Worm (Caenorhabditis elegans) whole organism, L3 larva: Measurements from ENCODE around the gene unc-71.

Experiments used
- ama-1 ChIP-seq: fragments of 150-350 bp; optimal IDR thresholded peaks from 2 replicates; lab custom pipeline; 2018
- egl-27 ChIP-seq: sonication (generic microtip); optimal IDR thresholded peaks from 4 replicates; lab custom pipeline; 2017; ENCODE audit warnings: missing biosample characterization, missing genetic modification reagents, missing genetic modification characterization
- fkh-10 ChIP-seq: sonication (generic microtip); optimal IDR thresholded peaks from 2 replicates; lab custom pipeline; 2017; ENCODE audit warnings: missing biosample characterization, missing genetic modification reagents, missing genetic modification characterization
- fkh-2 ChIP-seq: fragments of 150-350 bp; optimal IDR thresholded peaks from 2 replicates; lab custom pipeline; 2014; ENCODE audit warnings: missing biosample characterization, missing genetic modification reagents, missing genetic modification characterization
- fos-1 ChIP-seq: fragments of 150-350 bp; optimal IDR thresholded peaks from 2 replicates; lab custom pipeline; 2014; ENCODE audit warnings: missing biosample characterization, missing genetic modification characterization
- jun-1 ChIP-seq: fragments of 150-350 bp; optimal IDR thresholded peaks from 2 replicates; lab custom pipeline; 2014; ENCODE audit warnings: missing biosample characterization, missing genetic modification reagents, missing genetic modification characterization
- lin-15B ChIP-seq: fragments of 150-350 bp; optimal IDR thresholded peaks from 2 replicates; lab custom pipeline; 2014; ENCODE audit warnings: missing biosample characterization, missing genetic modification characterization
- nhr-76 ChIP-seq: fragments of 150-350 bp; sonication (generic microtip); optimal IDR thresholded peaks from 5 replicates; lab custom pipeline; 2014; ENCODE audit warnings: missing biosample characterization, missing genetic modification characterization
- ztf-4 ChIP-seq: fragments of 150-350 bp; optimal IDR thresholded peaks from 2 replicates; lab custom pipeline; 2014; ENCODE audit warnings: missing biosample characterization, missing genetic modification characterization

ce11 chrIII:12907218-12907617 is 15.7 kb upstream of the unc-71 start:
- TF ChIP-seq egl-27 (no peak), fos-1 (tag; lab: Kevin White, UChicago) (no peak), fkh-2 (tag; lab: Kevin White, UChicago) (no peak), fkh-10 (GFP tag; lab: Kevin White, UChicago) (no peak), nhr-76 (tag; lab: Kevin White, UChicago) (no peak), ama-1 (lab: Kevin White, UChicago) (no peak), ztf-4 (tag; lab: Kevin White, UChicago) (no peak), jun-1 (tag; lab: Kevin White, UChicago) (no peak), lin-15B (tag; lab: Kevin White, UChicago) (no peak)
